Worm (Caenorhabditis elegans) whole organism, L4 larva: ENCODE results near the gene sri-20.

Experiments
- D1046.2 ChIP-seq: fragments of 200-800 bp; sonication (Bioruptor generic); IDR thresholded peaks from 2 replicates; pipeline ENCODE4 v1.3.6; 2022; ENCODE audit warnings: missing genetic modification characterization, missing compliant biosample characterization
- F37D6.2 ChIP-seq: sonication (generic microtip); optimal IDR thresholded peaks from 2 replicates; lab custom pipeline; 2016; ENCODE audit warnings: mild to moderate bottlenecking, missing genetic modification characterization, missing compliant biosample characterization
- R02D3.7 ChIP-seq: fragments of 150-350 bp; sonication (generic microtip); optimal IDR thresholded peaks from 3 replicates; lab custom pipeline; 2014; ENCODE audit warnings: missing biosample characterization, missing genetic modification characterization
- T26A8.4 ChIP-seq: fragments of 200-800 bp; sonication (Bioruptor generic); IDR thresholded peaks from 2 replicates; pipeline ENCODE4 v1.3.6; 2022; ENCODE audit warnings: missing genetic modification characterization, missing compliant biosample characterization
- Y105C5A.15 ChIP-seq: fragments of 200-800 bp; sonication (Bioruptor generic); IDR thresholded peaks from 2 replicates; pipeline ENCODE4 v1.3.6; 2022; ENCODE audit warnings: missing genetic modification characterization, missing compliant biosample characterization
- Y5F2A.4 ChIP-seq: fragments of 200-800 bp; sonication (Bioruptor generic); optimal IDR thresholded peaks from 2 replicates; lab custom pipeline; 2018; ENCODE audit warnings: mild to moderate bottlenecking, missing genetic modification characterization, missing compliant biosample characterization
- Y75B8A.6 ChIP-seq: fragments of 200-800 bp; sonication (Bioruptor generic); IDR thresholded peaks from 2 replicates; pipeline ENCODE4 v1.3.6; 2022; ENCODE audit warnings: missing genetic modification reagents, missing genetic modification characterization, missing compliant biosample characterization
- ZK337.2 ChIP-seq: fragments of 200-800 bp; sonication (Bioruptor generic); IDR thresholded peaks from 2 replicates; pipeline ENCODE4 v1.3.6; 2022; ENCODE audit warnings: missing genetic modification reagents, missing genetic modification characterization, missing compliant biosample characterization
- ceh-20 ChIP-seq: fragments of 200-800 bp; sonication (Bioruptor generic); IDR thresholded peaks from 2 replicates; pipeline ENCODE4 v1.3.6; 2022; ENCODE audit warnings: missing genetic modification reagents, missing genetic modification characterization, missing compliant biosample characterization
- ceh-28 ChIP-seq: fragments of 150-350 bp; optimal IDR thresholded peaks from 2 replicates; lab custom pipeline; 2014; ENCODE audit warnings: missing biosample characterization, missing genetic modification reagents, missing genetic modification characterization
- ceh-32 ChIP-seq: sonication (generic microtip); optimal IDR thresholded peaks from 2 replicates; lab custom pipeline; 2016; ENCODE audit warnings: mild to moderate bottlenecking, missing genetic modification characterization, missing compliant biosample characterization; ENCODE audit not compliant: poor library complexity
- ces-1 ChIP-seq: fragments of 150-350 bp; sonication (generic microtip); optimal IDR thresholded peaks from 4 replicates; lab custom pipeline; 2014; ENCODE audit warnings: missing biosample characterization, missing genetic modification reagents, missing genetic modification characterization
- cey-2 ChIP-seq: sonication (generic microtip); optimal IDR thresholded peaks from 3 replicates; lab custom pipeline; 2017; ENCODE audit warnings: missing genetic modification characterization, mild to moderate bottlenecking, missing compliant biosample characterization, antibody characterized with exemption, borderline replicate concordance; ENCODE audit not compliant: insufficient read depth
- daf-12 ChIP-seq: fragments of 150-350 bp; optimal IDR thresholded peaks from 2 replicates; lab custom pipeline; 2014; ENCODE audit warnings: missing biosample characterization, missing genetic modification reagents, missing genetic modification characterization
- daf-19 ChIP-seq: fragments of 200-800 bp; sonication (Bioruptor generic); conservative IDR thresholded peaks from 2 replicates; pipeline ENCODE4 v1.3.6; 2022; ENCODE audit warnings: missing genetic modification characterization, missing compliant biosample characterization
- dmd-6 ChIP-seq: fragments of 200-800 bp; sonication (Bioruptor generic); IDR thresholded peaks from 2 replicates; pipeline ENCODE4 v1.3.6; 2022; ENCODE audit warnings: missing genetic modification reagents, missing genetic modification characterization, missing compliant biosample characterization
- dmd-8 ChIP-seq: fragments of 200-800 bp; sonication (Bioruptor generic); IDR thresholded peaks from 2 replicates; pipeline ENCODE4 v1.3.6; 2022; ENCODE audit warnings: missing genetic modification characterization, missing compliant biosample characterization
- dpl-1 ChIP-seq: fragments of 150-350 bp; optimal IDR thresholded peaks from 2 replicates; lab custom pipeline; 2014; ENCODE audit warnings: missing biosample characterization, missing genetic modification reagents, missing genetic modification characterization
- duxl-1 ChIP-seq: sonication (generic microtip); optimal IDR thresholded peaks from 2 replicates; lab custom pipeline; 2016; ENCODE audit warnings: mild to moderate bottlenecking, missing genetic modification characterization, moderate library complexity, missing compliant biosample characterization; ENCODE audit not compliant: poor library complexity
- egl-27 ChIP-seq: sonication (generic microtip); optimal IDR thresholded peaks from 3 replicates; lab custom pipeline; 2017; ENCODE audit warnings: missing biosample characterization, missing genetic modification reagents, missing genetic modification characterization
- fkh-10 ChIP-seq: fragments of 150-350 bp; optimal IDR thresholded peaks from 2 replicates; lab custom pipeline; 2014; ENCODE audit warnings: missing biosample characterization, missing genetic modification reagents, missing genetic modification characterization
- hlh-11 ChIP-seq: fragments of 200-800 bp; sonication (Bioruptor generic); optimal IDR thresholded peaks from 2 replicates; lab custom pipeline; 2018; ENCODE audit warnings: mild to moderate bottlenecking, missing genetic modification characterization, missing compliant biosample characterization
- lin-13 ChIP-seq: fragments of 150-350 bp; optimal IDR thresholded peaks from 2 replicates; lab custom pipeline; 2014; ENCODE audit warnings: missing biosample characterization, missing genetic modification reagents, missing genetic modification characterization
- lin-29 ChIP-seq: fragments of 200-800 bp; sonication (Bioruptor generic); IDR thresholded peaks from 2 replicates; pipeline ENCODE4 v1.3.6; 2022; ENCODE audit warnings: missing genetic modification reagents, missing genetic modification characterization, missing compliant biosample characterization
- lsy-2 ChIP-seq, 2 experiments: fragments of 150-350 bp in 1 of 2; sonication (generic microtip) in 1 of 2; optimal IDR thresholded peaks; 2 replicates each; lab custom pipeline; 2014 to 2017; ENCODE audit warnings: missing biosample characterization in 2 of 2, missing genetic modification characterization in 2 of 2
- mdl-1 ChIP-seq, 2 experiments: fragments of 150-350 bp in 1 of 2; sonication (generic microtip) in 1 of 2; optimal IDR thresholded peaks; 2 replicates each; lab custom pipeline; 2014 to 2017; ENCODE audit warnings: missing biosample characterization in 2 of 2, missing genetic modification characterization in 2 of 2
- mep-1 ChIP-seq: fragments of 150-350 bp; sonication (generic microtip); optimal IDR thresholded peaks from 3 replicates; lab custom pipeline; 2014; ENCODE audit warnings: missing biosample characterization, missing genetic modification characterization
- mes-2 ChIP-seq: sonication (generic microtip); optimal IDR thresholded peaks from 2 replicates; lab custom pipeline; 2016; ENCODE audit warnings: missing genotype, mild to moderate bottlenecking, missing genetic modification characterization, missing compliant biosample characterization; ENCODE audit not compliant: poor library complexity, severe bottlenecking
- nhr-25 ChIP-seq: sonication (generic microtip); optimal IDR thresholded peaks from 2 replicates; lab custom pipeline; 2017; ENCODE audit warnings: missing genetic modification characterization, mild to moderate bottlenecking, missing compliant biosample characterization, antibody characterized with exemption, moderate library complexity, borderline replicate concordance; ENCODE audit not compliant: insufficient read depth
- nhr-76 ChIP-seq: fragments of 150-350 bp; optimal IDR thresholded peaks from 2 replicates; lab custom pipeline; 2014; ENCODE audit warnings: missing biosample characterization, missing genetic modification characterization
- php-3 ChIP-seq: fragments of 200-800 bp; sonication (Bioruptor generic); IDR thresholded peaks from 2 replicates; pipeline ENCODE4 v1.3.6; 2022; ENCODE audit warnings: missing genetic modification reagents, missing genetic modification characterization, missing compliant biosample characterization
- pqm-1 ChIP-seq: sonication (generic microtip); optimal IDR thresholded peaks from 2 replicates; lab custom pipeline; 2017; ENCODE audit warnings: missing biosample characterization, missing genetic modification characterization
- rbr-2 ChIP-seq: sonication (generic microtip); optimal IDR thresholded peaks from 2 replicates; lab custom pipeline; 2016; ENCODE audit warnings: missing genotype, missing genetic modification characterization, missing compliant biosample characterization
- saeg-2 ChIP-seq: fragments of 200-800 bp; sonication (Bioruptor generic); IDR thresholded peaks from 2 replicates; pipeline ENCODE4 v1.3.6; 2022; ENCODE audit warnings: missing genetic modification reagents, missing genetic modification characterization, missing compliant biosample characterization
- sdz-12 ChIP-seq: fragments of 200-800 bp; sonication (Bioruptor generic); optimal IDR thresholded peaks from 2 replicates; lab custom pipeline; 2018; ENCODE audit warnings: mild to moderate bottlenecking, missing genetic modification characterization, missing compliant biosample characterization
- set-16 ChIP-seq: fragments of 200-800 bp; sonication (Bioruptor generic); IDR thresholded peaks from 2 replicates; pipeline ENCODE4 v1.3.6; 2022; ENCODE audit warnings: missing genetic modification reagents, missing genetic modification characterization, missing compliant biosample characterization
- skn-1 ChIP-seq: fragments of 150-350 bp; optimal IDR thresholded peaks from 2 replicates; lab custom pipeline; 2014; ENCODE audit warnings: missing biosample characterization, missing genetic modification characterization
- snpc-1.2 ChIP-seq: fragments of 200-800 bp; sonication (Bioruptor generic); IDR thresholded peaks from 2 replicates; pipeline ENCODE4 v1.3.6; 2022; ENCODE audit warnings: missing genetic modification reagents, missing genetic modification characterization, missing compliant biosample characterization
- snpc-4 ChIP-seq: fragments of 150-350 bp; optimal IDR thresholded peaks from 2 replicates; lab custom pipeline; 2014; ENCODE audit warnings: missing biosample characterization, missing genetic modification characterization
- spr-3 ChIP-seq: fragments of 200-800 bp; sonication (Bioruptor generic); optimal IDR thresholded peaks from 2 replicates; lab custom pipeline; 2018; ENCODE audit warnings: mild to moderate bottlenecking, missing genetic modification characterization, missing compliant biosample characterization
- tag-97 ChIP-seq: fragments of 200-800 bp; sonication (Bioruptor generic); IDR thresholded peaks from 2 replicates; pipeline ENCODE4 v1.3.6; 2022; ENCODE audit warnings: missing genetic modification characterization, missing compliant biosample characterization
- tra-1 ChIP-seq: fragments of 200-800 bp; sonication (Bioruptor generic); IDR thresholded peaks from 2 replicates; pipeline ENCODE4 v1.3.6; 2022; ENCODE audit warnings: missing genetic modification reagents, missing genetic modification characterization, missing compliant biosample characterization
- unc-62 ChIP-seq, 3 experiments: fragments of 150-350 bp in 1 of 3; sonication (generic microtip); optimal IDR thresholded peaks in 2 of 3; peaks in 1 of 3; 1 replicate in 1 of 3; 2 replicates in 2 of 3; lab custom pipeline; 2014 to 2017; ENCODE audit warnings: missing biosample characterization in 3 of 3, missing genetic modification characterization in 3 of 3, missing genetic modification reagents in 3 of 3, missing genotype in 1 of 3
- vab-7 ChIP-seq: fragments of 200-800 bp; sonication (Bioruptor generic); IDR thresholded peaks from 2 replicates; pipeline ENCODE4 v1.3.6; 2022; ENCODE audit warnings: missing genetic modification reagents, missing genetic modification characterization, missing compliant biosample characterization
- zag-1 ChIP-seq: fragments of 150-350 bp; optimal IDR thresholded peaks from 2 replicates; lab custom pipeline; 2014; ENCODE audit warnings: missing biosample characterization, missing genetic modification characterization
- zfp-2 ChIP-seq: sonication (generic microtip); optimal IDR thresholded peaks from 2 replicates; lab custom pipeline; 2016; ENCODE audit warnings: mild to moderate bottlenecking, missing genetic modification characterization, missing compliant biosample characterization
- zfp-3 ChIP-seq: fragments of 200-800 bp; sonication (Bioruptor generic); conservative IDR thresholded peaks from 2 replicates; pipeline ENCODE4 v1.3.6; 2022; ENCODE audit warnings: missing genetic modification reagents, missing genetic modification characterization, missing compliant biosample characterization
- zip-11 ChIP-seq: fragments of 200-800 bp; sonication (Bioruptor generic); IDR thresholded peaks from 2 replicates; pipeline ENCODE4 v1.3.6; 2022; ENCODE audit warnings: missing genetic modification characterization, missing compliant biosample characterization
- zip-2 ChIP-seq: fragments of 150-350 bp; optimal IDR thresholded peaks from 2 replicates; lab custom pipeline; 2014; ENCODE audit warnings: missing biosample characterization, missing genetic modification characterization
- ztf-11 ChIP-seq: fragments of 150-350 bp; optimal IDR thresholded peaks from 2 replicates; lab custom pipeline; 2014; ENCODE audit warnings: missing biosample characterization, missing genetic modification characterization

Gene sri-20

ce11 chrV:10361830-10362397, 6.4 kb upstream of the sri-20 start, which contains the start of gene cash-1 (continued):
- TF ChIP-seq php-3 (GFP tag; lab: Robert Waterston, UW), result no peak
- TF ChIP-seq set-16, result no peak
- TF ChIP-seq ceh-32 (tag; lab: Kevin White, UChicago), result no peak
- peak; percentile 89 for TF ChIP-seq mes-2
- TF ChIP-seq dpl-1, result peak; percentile 81
- TF ChIP-seq dmd-6 (GFP tag; lab: Robert Waterston, UW), result peak; percentile 56
- TF ChIP-seq zfp-3 (GFP tag; lab: Robert Waterston, UW), result no peak
- no peak for TF ChIP-seq sdz-12 (GFP tag; lab: Kevin White, UChicago)
- no peak for TF ChIP-seq dmd-8 (GFP tag; lab: Robert Waterston, UW)
- no peak for TF ChIP-seq zip-11
- peak; percentile 25 for TF ChIP-seq nhr-25 (tag; lab: Kevin White, UChicago)
- TF ChIP-seq zfp-2 (tag; lab: Kevin White, UChicago), result no peak
- TF ChIP-seq D1046.2, result no peak
- TF ChIP-seq skn-1 (tag; lab: Kevin White, UChicago), result no peak
- no peak for TF ChIP-seq nhr-76 (tag; lab: Kevin White, UChicago)
- no peak for TF ChIP-seq ceh-20 (GFP tag; lab: Robert Waterston, UW)
- TF ChIP-seq lsy-2 (tag; optimal IDR thresholded peaks at IDR 0.05; lab: Kevin White, UChicago), result peak in 1 of 2 experiments; percentile 72
- TF ChIP-seq daf-12 (tag; lab: Kevin White, UChicago), result no peak
- TF ChIP-seq tra-1 (GFP tag; lab: Robert Waterston, UW), result no peak
- no peak for TF ChIP-seq snpc-4 (tag; lab: Kevin White, UChicago)
- peak in 1 of 2 experiments; percentile 82 for TF ChIP-seq mdl-1 (tag; optimal IDR thresholded peaks at IDR 0.05; lab: Kevin White, UChicago)
- TF ChIP-seq mep-1 (tag; lab: Kevin White, UChicago), result peak; percentile 66
- peak; percentile 6 for TF ChIP-seq fkh-10 (GFP tag; lab: Kevin White, UChicago)
- no peak for TF ChIP-seq vab-7 (GFP tag; lab: Robert Waterston, UW)
- TF ChIP-seq daf-19, result no peak
- TF ChIP-seq ces-1, result peak; percentile 65
- TF ChIP-seq rbr-2 (tag; lab: Kevin White, UChicago), result peak; percentile 46
- no peak for TF ChIP-seq R02D3.7 (tag; lab: Kevin White, UChicago)
- no peak for TF ChIP-seq lin-29 (GFP tag; lab: Robert Waterston, UW)
- no peak for TF ChIP-seq ceh-28 (tag; lab: Kevin White, UChicago)
- TF ChIP-seq Y105C5A.15 (GFP tag; lab: Robert Waterston, UW), result no peak
- no peak for TF ChIP-seq snpc-1.2
- no peak for TF ChIP-seq ZK337.2 (GFP tag; lab: Robert Waterston, UW)
- no peak for TF ChIP-seq cey-2
- no peak for TF ChIP-seq Y75B8A.6 (GFP tag; lab: Robert Waterston, UW)
- peak; percentile 45 for TF ChIP-seq pqm-1
- TF ChIP-seq lin-13 (GFP tag; lab: Kevin White, UChicago), result peak; percentile 66
- TF ChIP-seq unc-62 (GFP tag; optimal IDR thresholded peaks at IDR 0.05 in 1 of 2; lab: Kevin White, UChicago), result peak in 1 of 2 experiments; percentile 61
- no peak for TF ChIP-seq unc-62 (tag; optimal IDR thresholded peaks at IDR 0.05; lab: Kevin White, UChicago)
- no peak for TF ChIP-seq T26A8.4 (GFP tag; lab: Robert Waterston, UW)
- TF ChIP-seq Y5F2A.4, result no peak
- TF ChIP-seq zip-2 (tag; lab: Kevin White, UChicago), result no peak
- TF ChIP-seq saeg-2 (GFP tag; lab: Robert Waterston, UW), result no peak
- TF ChIP-seq F37D6.2, result no peak
- TF ChIP-seq zag-1 (tag; lab: Kevin White, UChicago), result no peak
- TF ChIP-seq duxl-1 (tag; lab: Kevin White, UChicago), result no peak
- no peak for TF ChIP-seq ztf-11
- no peak for TF ChIP-seq spr-3 (GFP tag; lab: Kevin White, UChicago)
- no peak for TF ChIP-seq tag-97 (GFP tag; lab: Robert Waterston, UW)
- TF ChIP-seq hlh-11 (tag; lab: Kevin White, UChicago), result peak; percentile 75
- no peak for TF ChIP-seq egl-27 (tag; lab: Kevin White, UChicago)
